Worm (Caenorhabditis elegans) whole organism, midembryonic: ENCODE measurements around the gene srg-53.

Experiments
- flt-1 ChIP-seq: fragments of 200-800 bp; sonication (Bioruptor generic); IDR thresholded peaks from 2 replicates; pipeline ENCODE4 v1.3.6; 2022; ENCODE audit warnings: missing genetic modification characterization, missing compliant biosample characterization
- med-1 ChIP-seq: sonication (generic microtip); optimal IDR thresholded peaks from 2 replicates; lab custom pipeline; 2017; ENCODE audit warnings: missing genetic modification characterization, mild to moderate bottlenecking, missing compliant biosample characterization, antibody characterized with exemption, missing genetic modification reagents; ENCODE audit not compliant: insufficient read depth
- ref-1 ChIP-seq: fragments of 200-800 bp; sonication (Bioruptor generic); conservative IDR thresholded peaks from 2 replicates; pipeline ENCODE4 v1.3.6; 2022; ENCODE audit warnings: missing genetic modification reagents, missing genetic modification characterization, missing compliant biosample characterization
- tab-1 ChIP-seq: fragments of 200-800 bp; sonication (Bioruptor generic); IDR thresholded peaks from 2 replicates; pipeline ENCODE4 v1.3.6; 2022; ENCODE audit warnings: missing genetic modification characterization, missing compliant biosample characterization

DNA sequence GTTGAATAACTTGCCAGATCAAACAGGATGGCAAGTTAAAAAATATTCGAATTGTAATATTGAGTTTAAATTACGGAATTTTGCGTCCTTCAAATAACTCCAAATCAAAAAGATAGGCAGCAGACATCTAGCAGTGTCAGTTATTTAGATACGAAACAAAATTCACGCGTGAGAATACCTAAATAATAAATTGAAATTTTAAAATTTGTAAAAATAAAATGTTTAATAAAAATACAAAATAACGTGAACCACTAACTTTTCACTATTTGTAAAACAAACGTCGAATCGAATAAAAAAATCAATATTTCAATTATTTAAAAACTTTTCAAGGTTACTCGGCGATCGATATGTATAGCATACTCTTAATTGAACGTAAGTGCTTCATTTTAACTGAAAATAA lies 3.3 kb upstream of the srg-53 start, which contains the start of gene T02B11.9:
- TF ChIP-seq tab-1 (no peak), med-1 (GFP tag; lab: Kevin White, UChicago) (no peak), flt-1 (no peak), ref-1 (no peak)
